Fruit fly (Drosophila melanogaster): Measurements from ENCODE around the gene CG1231.

- TF ChIP-seq pan (optimal IDR thresholded peaks at IDR 0.05), result no peak
- TF ChIP-seq EcR (GFP tag; optimal IDR thresholded peaks at IDR 0.05), result no peak
- no peak for TF ChIP-seq usp (GFP tag; optimal IDR thresholded peaks at IDR 0.05)
- TF ChIP-seq CG8478 (optimal IDR thresholded peaks at IDR 0.05), result no peak
- TF ChIP-seq psq (optimal IDR thresholded peaks at IDR 0.05), result no peak
Observed at dm6 chr3L:380886-381546, 24.8 kb downstream of the CG1231 start.
